Fruit fly (Drosophila melanogaster) S2 (cell line): ENCODE results near the gene TotB.

Experiments used
- CG8478 ChIP-seq: fragments of >200 bp; optimal IDR thresholded peaks from 2 replicates; lab custom pipeline; 2018
- CTCF ChIP-seq, 2 experiments: fragments of >200 bp; optimal IDR thresholded peaks; 2 replicates each; lab custom pipeline; 2018

dm6 chr3R:20912725-20913124 is 39.0 kb downstream of the TotB start:
- no peak for TF ChIP-seq CTCF (optimal IDR thresholded peaks at IDR 0.05; lab: Kevin White, UChicago)
- TF ChIP-seq CG8478 (lab: Kevin White, UChicago): no peak
